Worm (Caenorhabditis elegans) whole organism, early embryonic: ENCODE measurements around the gene paqr-3.
"Not testable (repeated sequence)": the region's sequence is repeated elsewhere in the genome, so short reads cannot be mapped to it uniquely, and the experiment has no call there.

Source experiments
- B0310.2 ChIP-seq: sonication (generic microtip); optimal IDR thresholded peaks from 2 replicates; lab custom pipeline; 2016; ENCODE audit warnings: mild to moderate bottlenecking, missing genetic modification characterization, missing compliant biosample characterization
- F13C5.2 ChIP-seq: sonication (generic microtip); optimal IDR thresholded peaks from 2 replicates; lab custom pipeline; 2017; ENCODE audit warnings: mild to moderate bottlenecking, missing genetic modification characterization, inconsistent platforms, missing compliant biosample characterization
- aly-1 ChIP-seq: sonication (generic microtip); optimal IDR thresholded peaks from 2 replicates; lab custom pipeline; 2016; ENCODE audit warnings: missing genetic modification characterization, missing compliant biosample characterization
- ama-1 ChIP-seq: fragments of 150-350 bp; optimal IDR thresholded peaks from 2 replicates; lab custom pipeline; 2014
- ceh-13 ChIP-seq: fragments of 200-800 bp; sonication (Bioruptor generic); optimal IDR thresholded peaks from 2 replicates; lab custom pipeline; 2018; ENCODE audit warnings: mild to moderate bottlenecking, missing genetic modification characterization, missing compliant biosample characterization
- ceh-36 ChIP-seq: sonication (generic microtip); optimal IDR thresholded peaks from 2 replicates; lab custom pipeline; 2016; ENCODE audit warnings: missing genetic modification characterization, inconsistent platforms, missing compliant biosample characterization
- ets-7 ChIP-seq: sonication (generic microtip); optimal IDR thresholded peaks from 2 replicates; lab custom pipeline; 2016; ENCODE audit warnings: missing genotype, missing genetic modification characterization, missing compliant biosample characterization
- flt-1 ChIP-seq: fragments of 200-800 bp; sonication (Bioruptor generic); IDR thresholded peaks from 2 replicates; pipeline ENCODE4 v1.3.6; 2022; ENCODE audit warnings: missing genetic modification characterization, missing compliant biosample characterization
- hmbx-1 ChIP-seq: sonication (generic microtip); optimal IDR thresholded peaks from 2 replicates; lab custom pipeline; 2016; ENCODE audit warnings: mild to moderate bottlenecking, missing genetic modification characterization, missing compliant biosample characterization
- hmg-4 ChIP-seq: fragments of 200-800 bp; sonication (Bioruptor generic); optimal IDR thresholded peaks from 2 replicates; lab custom pipeline; 2018; ENCODE audit warnings: mild to moderate bottlenecking, missing genetic modification characterization, missing compliant biosample characterization
- hnd-1 ChIP-seq: sonication (generic microtip); optimal IDR thresholded peaks from 2 replicates; lab custom pipeline; 2016; ENCODE audit warnings: missing genetic modification characterization, missing compliant biosample characterization
- pes-1 ChIP-seq: fragments of 200-800 bp; sonication (Bioruptor generic); IDR thresholded peaks from 2 replicates; pipeline ENCODE4 v1.3.6; 2022; ENCODE audit warnings: missing genetic modification reagents, missing genetic modification characterization, missing compliant biosample characterization
- scrt-1 ChIP-seq: fragments of 200-800 bp; sonication (Bioruptor generic); IDR thresholded peaks from 2 replicates; pipeline ENCODE4 v1.3.6; 2022; ENCODE audit warnings: missing genetic modification characterization, missing compliant biosample characterization
- sea-1 ChIP-seq: fragments of 200-800 bp; sonication (Bioruptor generic); conservative IDR thresholded peaks from 2 replicates; pipeline ENCODE4 v1.3.6; 2022; ENCODE audit warnings: missing genetic modification characterization, missing compliant biosample characterization
- tbx-11 ChIP-seq: fragments of 200-800 bp; sonication (Bioruptor generic); IDR thresholded peaks from 2 replicates; pipeline ENCODE4 v1.3.6; 2022; ENCODE audit warnings: missing genetic modification characterization, missing compliant biosample characterization
- tbx-37 ChIP-seq: fragments of 200-800 bp; sonication (Bioruptor generic); conservative IDR thresholded peaks from 2 replicates; pipeline ENCODE4 v1.3.6; 2022; ENCODE audit warnings: missing genetic modification reagents, missing genetic modification characterization, missing compliant biosample characterization
- tra-4 ChIP-seq: sonication (generic microtip); optimal IDR thresholded peaks from 2 replicates; lab custom pipeline; 2017; ENCODE audit warnings: missing genetic modification characterization, missing compliant biosample characterization

The paqr-3 gene

DNA sequence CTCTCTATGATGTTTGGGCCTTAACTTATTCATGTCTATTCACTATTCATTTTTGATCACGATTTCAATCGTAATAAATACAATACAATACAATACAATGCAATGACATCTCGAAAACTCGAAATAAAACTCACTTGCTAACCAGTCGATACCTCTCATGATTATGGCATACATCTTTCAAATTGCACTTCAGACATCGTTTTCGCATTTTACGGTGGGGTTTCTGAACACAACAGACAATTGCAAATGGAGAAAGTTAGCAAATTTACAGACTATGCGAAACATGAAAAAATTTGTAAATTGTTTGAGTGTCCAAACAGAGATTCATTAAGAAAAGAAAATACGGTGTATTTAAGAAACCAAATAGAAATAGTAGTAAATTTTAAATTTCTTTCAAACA is at the start of gene paqr-3:
paqr-3 (minus strand) TSS at position 210 of the 400 bp plus-strand sequence.
- TF ChIP-seq tbx-37 (GFP tag; lab: Robert Waterston, UW) = no peak
- no peak for TF ChIP-seq hnd-1 (tag; lab: Kevin White, UChicago)
- no peak for TF ChIP-seq ceh-36 (tag; lab: Kevin White, UChicago)
- no peak for TF ChIP-seq tbx-11
- TF ChIP-seq F13C5.2 = no peak
- TF ChIP-seq pes-1 = no peak
- no peak for TF ChIP-seq ets-7
- TF ChIP-seq scrt-1 (GFP tag; lab: Robert Waterston, UW) = no peak

DNA sequence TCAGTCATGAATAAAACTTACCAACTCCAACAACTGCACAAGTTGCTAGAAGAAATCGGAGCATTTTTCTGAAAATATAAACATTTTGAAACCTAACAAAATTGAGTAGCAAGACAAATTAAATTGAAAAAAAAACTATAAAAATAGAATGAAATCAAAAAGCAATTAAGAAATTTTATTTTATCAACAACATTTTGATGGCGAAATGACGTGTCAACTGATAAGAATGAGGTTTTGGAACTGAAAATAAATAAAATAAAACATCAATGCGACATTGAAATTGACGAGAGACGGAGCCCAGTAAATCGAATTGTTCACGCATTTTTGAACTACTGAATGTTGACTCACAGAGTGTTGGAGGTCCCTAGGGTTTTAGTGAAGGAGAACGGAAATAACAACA is 47.4 kb upstream of the paqr-3 start, which contains the start of gene F55B11.4:
F55B11.4 (minus strand) TSS at position 68 of the 400 bp plus-strand sequence.
- TF ChIP-seq sea-1 (no peak), ama-1 (no peak), scrt-1 (GFP tag; lab: Robert Waterston, UW) (no peak), B0310.2 (no peak), aly-1 (tag; lab: Kevin White, UChicago) (no peak), tbx-37 (GFP tag; lab: Robert Waterston, UW) (no peak), hmbx-1 (tag; lab: Kevin White, UChicago) (no peak), tra-4 (tag; lab: Kevin White, UChicago) (no peak), ets-7 (no peak), F13C5.2 (no peak), hmg-4 (no peak), ceh-36 (tag; lab: Kevin White, UChicago) (no peak), hnd-1 (tag; lab: Kevin White, UChicago) (no peak), tbx-11 (no peak)

DNA sequence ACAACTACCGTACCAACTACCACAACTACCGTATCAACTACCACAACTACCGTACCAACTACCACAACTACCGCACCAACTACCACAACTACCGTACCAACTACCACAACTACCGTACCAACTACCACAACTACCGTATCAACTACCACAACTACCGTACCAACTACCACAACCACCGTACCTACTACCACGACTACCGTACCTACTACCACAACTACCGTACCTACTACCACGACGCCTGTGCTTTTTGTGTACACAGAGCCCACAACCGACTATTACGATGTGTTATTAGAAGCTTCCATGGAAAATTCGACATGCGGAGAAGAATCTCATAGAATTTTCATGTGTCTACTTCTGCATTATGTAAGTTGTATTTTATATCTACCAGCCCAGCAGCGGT is 43.9 kb upstream of the paqr-3 start, which contains the start of gene F55B11.5:
F55B11.5 (plus strand) TSS at position 301 of the 400 bp plus-strand sequence.
- TF ChIP-seq hmg-4, B0310.2, ets-7: not testable (repeated sequence)

DNA sequence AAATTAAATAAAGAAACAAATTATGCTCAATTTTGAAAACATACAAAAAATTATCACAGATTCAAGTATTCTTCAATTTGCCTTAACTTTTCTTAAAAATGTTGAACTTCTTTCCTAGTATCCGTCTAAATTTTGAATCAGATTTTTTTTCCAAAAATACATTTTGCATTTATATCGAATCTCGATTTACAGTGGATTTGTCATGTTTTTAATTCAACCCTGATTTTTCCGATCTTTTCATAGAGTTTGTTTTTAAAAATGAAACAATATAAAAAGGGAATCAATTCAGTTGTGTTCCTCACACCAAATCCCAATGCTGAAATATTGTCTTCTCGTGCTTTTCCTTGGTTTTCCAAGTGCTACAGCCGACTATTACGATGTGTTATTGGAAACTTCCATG is 40.9 kb upstream of the paqr-3 start, which contains the start of gene F55B11.3:
F55B11.3 (plus strand) TSS at position 301 of the 400 bp plus-strand sequence.
- TF ChIP-seq pes-1 (no peak), flt-1 (no peak), tra-4 (tag; lab: Kevin White, UChicago) (no peak), hnd-1 (tag; lab: Kevin White, UChicago) (no peak), sea-1 (no peak), tbx-11 (no peak), tbx-37 (GFP tag; lab: Robert Waterston, UW) (no peak)

DNA sequence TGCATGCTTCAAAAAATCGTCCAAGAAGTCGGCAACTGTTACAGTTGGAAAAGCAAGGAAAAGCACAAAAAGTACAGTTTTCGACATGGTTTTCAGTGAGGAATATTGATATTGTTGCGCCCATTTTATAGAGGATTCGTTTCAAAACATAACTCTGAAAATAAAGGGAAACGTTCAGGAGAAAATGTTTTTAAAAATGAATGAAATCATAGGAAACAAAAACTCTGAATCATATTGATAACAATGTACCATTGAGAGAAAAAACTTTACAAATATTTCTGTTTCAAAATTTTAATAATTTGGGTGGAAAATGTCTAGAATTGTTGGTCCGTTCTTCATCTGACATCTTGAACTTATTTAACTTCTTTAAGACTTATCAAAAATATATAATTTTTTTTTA is 39.7 kb upstream of the paqr-3 start, which contains the start of gene F55B11.2:
F55B11.2 (minus strand) TSS at position 101 of the 400 bp plus-strand sequence.
- no peak for TF ChIP-seq F13C5.2
- TF ChIP-seq B0310.2 = no peak
- TF ChIP-seq aly-1 (tag; lab: Kevin White, UChicago) = no peak
- TF ChIP-seq sea-1 = no peak
- TF ChIP-seq hmg-4 = no peak
- TF ChIP-seq hmbx-1 (tag; lab: Kevin White, UChicago) = no peak
- TF ChIP-seq ama-1 = no peak
- TF ChIP-seq tra-4 (tag; lab: Kevin White, UChicago) = no peak
- no peak for TF ChIP-seq pes-1
- TF ChIP-seq flt-1 = no peak
- no peak for TF ChIP-seq tbx-11
- TF ChIP-seq hnd-1 (tag; lab: Kevin White, UChicago) = no peak
- no peak for TF ChIP-seq ets-7
- no peak for TF ChIP-seq ceh-36 (tag; lab: Kevin White, UChicago)
- TF ChIP-seq tbx-37 (GFP tag; lab: Robert Waterston, UW) = no peak

DNA sequence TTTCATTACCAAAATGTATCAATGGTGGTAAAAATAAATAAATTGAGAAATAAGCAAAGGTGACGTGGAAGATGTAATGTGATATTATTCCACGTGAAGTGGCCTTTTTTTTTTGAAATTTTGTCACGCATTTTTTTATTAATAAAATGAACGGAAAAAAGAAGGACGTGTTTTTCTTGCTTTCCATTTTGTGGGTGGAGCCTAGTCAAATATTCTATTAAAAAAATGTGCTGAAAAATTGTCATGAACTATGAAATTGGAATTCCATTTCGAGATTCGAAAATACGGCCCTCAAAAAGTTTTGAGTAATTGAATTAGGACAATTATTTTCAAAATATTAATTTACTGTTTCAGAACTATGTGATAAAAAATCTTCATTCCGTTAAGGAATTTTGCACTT is 38.5 kb upstream of the paqr-3 start, which contains the start of gene F55B11.7:
F55B11.7 (minus strand) TSS at position 101 of the 400 bp plus-strand sequence.
- TF ChIP-seq hmg-4 = no peak
- no peak for TF ChIP-seq ceh-36 (tag; lab: Kevin White, UChicago)
- TF ChIP-seq tbx-37 (GFP tag; lab: Robert Waterston, UW) = no peak
- no peak for TF ChIP-seq ceh-13 (GFP tag; lab: Kevin White, UChicago)
- TF ChIP-seq flt-1 = no peak
- TF ChIP-seq tra-4 (tag; lab: Kevin White, UChicago) = no peak
- TF ChIP-seq B0310.2 = no peak
- no peak for TF ChIP-seq aly-1 (tag; lab: Kevin White, UChicago)
- TF ChIP-seq F13C5.2 = no peak

DNA sequence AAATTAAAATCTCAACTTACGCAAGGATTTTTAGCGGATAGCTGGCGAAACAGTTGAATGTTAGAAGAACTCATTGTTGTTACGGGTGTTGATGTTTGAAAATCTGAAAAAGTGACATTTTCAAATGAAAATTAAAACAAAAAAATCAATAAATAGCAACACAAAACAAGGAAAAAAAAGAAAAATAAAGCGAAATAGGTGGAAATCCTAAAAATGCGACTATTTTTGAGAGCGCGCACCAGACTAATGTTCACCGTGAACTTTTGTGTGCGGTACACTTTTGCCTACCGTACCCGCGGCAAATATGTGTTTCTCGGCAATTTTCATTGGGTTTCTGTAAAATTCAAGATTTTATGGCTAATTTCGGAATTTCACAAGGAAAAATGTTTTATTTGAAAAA is 33.6 kb upstream of the paqr-3 start, which contains the start of gene F55B11.6:
F55B11.6 (minus strand) TSS at position 101 of the 400 bp plus-strand sequence.
- TF ChIP-seq hmbx-1 (tag; lab: Kevin White, UChicago) = no peak
- no peak for TF ChIP-seq flt-1
- no peak for TF ChIP-seq hmg-4
- TF ChIP-seq ceh-13 (GFP tag; lab: Kevin White, UChicago) = no peak
- TF ChIP-seq sea-1 = no peak
- TF ChIP-seq F13C5.2 = no peak
- no peak for TF ChIP-seq pes-1

DNA sequence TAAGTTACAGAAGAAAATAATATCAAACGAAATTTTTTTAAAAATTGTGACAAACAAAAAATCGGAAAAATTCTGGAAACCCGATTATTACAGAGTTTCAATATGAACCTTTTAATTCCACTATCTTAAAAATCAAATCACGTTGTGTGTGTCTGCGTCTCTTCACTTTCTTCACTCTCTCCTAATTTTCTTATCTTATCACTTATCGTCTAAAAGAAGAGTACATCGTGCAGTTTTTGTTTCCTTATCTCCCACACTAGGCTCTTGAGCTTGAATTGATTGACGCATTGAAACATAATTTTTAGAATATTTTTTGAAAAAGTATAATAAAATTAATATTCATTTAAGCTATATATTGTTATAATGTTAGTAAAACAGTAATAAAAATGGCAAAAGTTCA is 30.7 kb upstream of the paqr-3 start:
- TF ChIP-seq F13C5.2 = no peak
- TF ChIP-seq ets-7 = no peak
- TF ChIP-seq flt-1 = no peak
- TF ChIP-seq tbx-37 (GFP tag; lab: Robert Waterston, UW) = no peak
- TF ChIP-seq pes-1 = no peak
- TF ChIP-seq ama-1 = no peak
- no peak for TF ChIP-seq tra-4 (tag; lab: Kevin White, UChicago)
- TF ChIP-seq hnd-1 (tag; lab: Kevin White, UChicago) = no peak
- TF ChIP-seq ceh-13 (GFP tag; lab: Kevin White, UChicago) = no peak
- no peak for TF ChIP-seq hmbx-1 (tag; lab: Kevin White, UChicago)
- TF ChIP-seq ceh-36 (tag; lab: Kevin White, UChicago) = no peak
- TF ChIP-seq sea-1 = no peak
- TF ChIP-seq hmg-4 = no peak
- no peak for TF ChIP-seq tbx-11
- TF ChIP-seq aly-1 (tag; lab: Kevin White, UChicago) = no peak
- TF ChIP-seq scrt-1 (GFP tag; lab: Robert Waterston, UW) = no peak
- TF ChIP-seq B0310.2 = no peak
